Worm (Caenorhabditis elegans) whole organism, midembryonic: ENCODE data around the gene C30F2.4.
A peak's percentile ranks its signal among the peaks of the same experiment; 100 is the strongest.
"Not testable (repeated sequence)": the region's sequence is repeated elsewhere in the genome, so short reads cannot be mapped to it uniquely, and the experiment has no call there.

Experiments
- T22C8.4 ChIP-seq: fragments of 200-800 bp; sonication (Bioruptor generic); IDR thresholded peaks from 2 replicates; pipeline ENCODE4 v1.3.6; 2022; ENCODE audit warnings: missing genetic modification characterization, missing compliant biosample characterization
- cog-1 ChIP-seq: sonication (generic microtip); optimal IDR thresholded peaks from 2 replicates; lab custom pipeline; 2016; ENCODE audit warnings: missing genetic modification characterization, missing compliant biosample characterization
- flt-1 ChIP-seq: fragments of 200-800 bp; sonication (Bioruptor generic); IDR thresholded peaks from 2 replicates; pipeline ENCODE4 v1.3.6; 2022; ENCODE audit warnings: missing genetic modification characterization, missing compliant biosample characterization
- klf-2 ChIP-seq: fragments of 200-800 bp; sonication (Bioruptor generic); conservative IDR thresholded peaks from 2 replicates; pipeline ENCODE4 v1.3.6; 2022; ENCODE audit warnings: missing genetic modification reagents, missing genetic modification characterization, missing compliant biosample characterization
- med-1 ChIP-seq: sonication (generic microtip); optimal IDR thresholded peaks from 2 replicates; lab custom pipeline; 2017; ENCODE audit warnings: missing genetic modification characterization, mild to moderate bottlenecking, missing compliant biosample characterization, antibody characterized with exemption, missing genetic modification reagents; ENCODE audit not compliant: insufficient read depth
- ref-1 ChIP-seq: fragments of 200-800 bp; sonication (Bioruptor generic); conservative IDR thresholded peaks from 2 replicates; pipeline ENCODE4 v1.3.6; 2022; ENCODE audit warnings: missing genetic modification reagents, missing genetic modification characterization, missing compliant biosample characterization
- tab-1 ChIP-seq: fragments of 200-800 bp; sonication (Bioruptor generic); IDR thresholded peaks from 2 replicates; pipeline ENCODE4 v1.3.6; 2022; ENCODE audit warnings: missing genetic modification characterization, missing compliant biosample characterization
- ztf-23 ChIP-seq: fragments of 200-800 bp; sonication (Bioruptor generic); IDR thresholded peaks from 2 replicates; pipeline ENCODE4 v1.3.6; 2022; ENCODE audit warnings: missing genetic modification reagents, missing genetic modification characterization, missing compliant biosample characterization
- ztf-29 ChIP-seq: fragments of 200-800 bp; sonication (Bioruptor generic); IDR thresholded peaks from 2 replicates; pipeline ENCODE4 v1.3.6; 2022; ENCODE audit warnings: missing genetic modification reagents, missing genetic modification characterization, missing compliant biosample characterization

The C30F2.4 gene

ce11 chrX:16067984-16068383, 8.4 kb downstream of the C30F2.4 start:
- TF ChIP-seq flt-1 (no peak), med-1 (GFP tag; lab: Kevin White, UChicago) (no peak), T22C8.4 (GFP tag; lab: Robert Waterston, UW) (no peak), ztf-23 (GFP tag; lab: Robert Waterston, UW) (no peak), cog-1 (tag; lab: Kevin White, UChicago) (no peak), ref-1 (no peak), ztf-29 (GFP tag; lab: Robert Waterston, UW) (no peak), tab-1 (no peak), klf-2 (GFP tag; lab: Robert Waterston, UW) (no peak)

ce11 chrX:16062385-16062784, 14.0 kb downstream of the C30F2.4 start, which contains the start of gene T27A8.3:
TSS of gene T27A8.3 (plus strand) at chrX:16062685.
- TF ChIP-seq flt-1; tab-1; ztf-29 (GFP tag; lab: Robert Waterston, UW): not testable (repeated sequence)

- TF ChIP-seq ztf-29 (GFP tag; lab: Robert Waterston, UW): no peak
- peak; percentile 17; the same call in 1 of the 2 replicates for TF ChIP-seq T22C8.4 (GFP tag; lab: Robert Waterston, UW)
Observed at ce11 chrX:16058845-16059244, 17.5 kb downstream of the C30F2.4 start, which contains the start of gene T27A8.2. TSS of gene T27A8.2 (minus strand) at chrX:16058945.

ce11 chrX:16056404-16056803, 20.0 kb downstream of the C30F2.4 start:
- TF ChIP-seq tab-1 (no peak), med-1 (GFP tag; lab: Kevin White, UChicago) (no peak), T22C8.4 (GFP tag; lab: Robert Waterston, UW) (peak; percentile 36; the same call in 1 of the 2 replicates), ztf-29 (GFP tag; lab: Robert Waterston, UW) (no peak), flt-1 (peak; percentile 40; the same call in 1 of the 2 replicates), ref-1 (0 out of 2 replicates have a peak, but pooled peaks have one; percentile 33), cog-1 (tag; lab: Kevin White, UChicago) (peak; percentile 84), klf-2 (GFP tag; lab: Robert Waterston, UW) (peak; percentile 63), ztf-23 (GFP tag; lab: Robert Waterston, UW) (peak; percentile 75)

ce11 chrX:16055245-16055644, 21.1 kb downstream of the C30F2.4 start, which contains the start of gene T27A8.7:
TSS of gene T27A8.7 (plus strand) at chrX:16055545.
- TF ChIP-seq cog-1 (tag; lab: Kevin White, UChicago): no peak
- TF ChIP-seq ref-1: no peak
- no peak for TF ChIP-seq ztf-23 (GFP tag; lab: Robert Waterston, UW)
- TF ChIP-seq T22C8.4 (GFP tag; lab: Robert Waterston, UW): no peak
- TF ChIP-seq ztf-29 (GFP tag; lab: Robert Waterston, UW): no peak
- TF ChIP-seq tab-1: no peak
- TF ChIP-seq klf-2 (GFP tag; lab: Robert Waterston, UW): no peak
- TF ChIP-seq med-1 (GFP tag; lab: Kevin White, UChicago): no peak
- no peak for TF ChIP-seq flt-1

- TF ChIP-seq tab-1: no peak
- no peak for TF ChIP-seq ztf-29 (GFP tag; lab: Robert Waterston, UW)
- no peak for TF ChIP-seq flt-1
- TF ChIP-seq med-1 (GFP tag; lab: Kevin White, UChicago): no peak
- TF ChIP-seq cog-1 (tag; lab: Kevin White, UChicago): no peak
- TF ChIP-seq klf-2 (GFP tag; lab: Robert Waterston, UW): no peak
- TF ChIP-seq ref-1: no peak
- TF ChIP-seq ztf-23 (GFP tag; lab: Robert Waterston, UW): no peak
- no peak for TF ChIP-seq T22C8.4 (GFP tag; lab: Robert Waterston, UW)
Observed at ce11 chrX:16049573-16049972, 26.8 kb downstream of the C30F2.4 start, which contains the start of gene cpd-2. TSS of gene cpd-2 (plus strand) at chrX:16049873.

- TF ChIP-seq med-1 (GFP tag; lab: Kevin White, UChicago) (no peak), T22C8.4 (GFP tag; lab: Robert Waterston, UW) (no peak), ref-1 (no peak), flt-1 (no peak), ztf-29 (GFP tag; lab: Robert Waterston, UW) (no peak), ztf-23 (GFP tag; lab: Robert Waterston, UW) (no peak), klf-2 (GFP tag; lab: Robert Waterston, UW) (no peak), cog-1 (tag; lab: Kevin White, UChicago) (no peak), tab-1 (no peak)
Observed at ce11 chrX:16046379-16046778, 30.0 kb downstream of the C30F2.4 start.

ce11 chrX:16044325-16044724, 32.0 kb downstream of the C30F2.4 start:
- TF ChIP-seq flt-1 (no peak), cog-1 (tag; lab: Kevin White, UChicago) (no peak), ztf-29 (GFP tag; lab: Robert Waterston, UW) (no peak)

- TF ChIP-seq ref-1 (no peak), ztf-23 (GFP tag; lab: Robert Waterston, UW) (no peak), cog-1 (tag; lab: Kevin White, UChicago) (no peak), T22C8.4 (GFP tag; lab: Robert Waterston, UW) (no peak), klf-2 (GFP tag; lab: Robert Waterston, UW) (no peak), med-1 (GFP tag; lab: Kevin White, UChicago) (no peak), flt-1 (no peak), ztf-29 (GFP tag; lab: Robert Waterston, UW) (no peak), tab-1 (no peak)
Observed at ce11 chrX:16042480-16042879, 33.9 kb downstream of the C30F2.4 start.

- TF ChIP-seq cog-1 (tag; lab: Kevin White, UChicago) (no peak), klf-2 (GFP tag; lab: Robert Waterston, UW) (no peak), T22C8.4 (GFP tag; lab: Robert Waterston, UW) (no peak), flt-1 (no peak), tab-1 (no peak), ztf-23 (GFP tag; lab: Robert Waterston, UW) (no peak), med-1 (GFP tag; lab: Kevin White, UChicago) (no peak), ref-1 (no peak), ztf-29 (GFP tag; lab: Robert Waterston, UW) (no peak)
Observed at ce11 chrX:16041808-16042207, 34.6 kb downstream of the C30F2.4 start.
